Fruit fly (Drosophila melanogaster) whole organism, adult: ENCODE measurements around the gene dx.

Experiments
- CG14711 ChIP-seq: fragments of 200-800 bp; sonication (Bioruptor generic); optimal IDR thresholded peaks from 2 replicates; lab custom pipeline; 2018; ENCODE audit warnings: missing biosample characterization, mild to moderate bottlenecking, missing genetic modification characterization, moderate library complexity
- CG1620 ChIP-seq: fragments of 200-800 bp; sonication (Bioruptor generic); optimal IDR thresholded peaks from 2 replicates; lab custom pipeline; 2016; ENCODE audit warnings: missing biosample characterization, missing genetic modification characterization
- CG33017 ChIP-seq: fragments of 200-800 bp; sonication (Bioruptor generic); optimal IDR thresholded peaks from 2 replicates; lab custom pipeline; 2018; ENCODE audit warnings: missing biosample characterization, mild to moderate bottlenecking, missing genetic modification characterization, moderate library complexity
- bab1 ChIP-seq: fragments of 200-800 bp; sonication (Bioruptor generic); optimal IDR thresholded peaks from 3 replicates; lab custom pipeline; 2019; ENCODE audit warnings: missing biosample characterization, mild to moderate bottlenecking, missing genetic modification characterization, moderate library complexity
- cnc ChIP-seq, 2 experiments: fragments of >200 bp; optimal IDR thresholded peaks; 2 replicates each; lab custom pipeline; 2017
- kay ChIP-seq: fragments of 200-800 bp; sonication (Bioruptor generic); peaks from one replicate; lab custom pipeline; 2016; ENCODE audit warnings: missing biosample characterization, missing genetic modification characterization, borderline replicate concordance

DNA sequence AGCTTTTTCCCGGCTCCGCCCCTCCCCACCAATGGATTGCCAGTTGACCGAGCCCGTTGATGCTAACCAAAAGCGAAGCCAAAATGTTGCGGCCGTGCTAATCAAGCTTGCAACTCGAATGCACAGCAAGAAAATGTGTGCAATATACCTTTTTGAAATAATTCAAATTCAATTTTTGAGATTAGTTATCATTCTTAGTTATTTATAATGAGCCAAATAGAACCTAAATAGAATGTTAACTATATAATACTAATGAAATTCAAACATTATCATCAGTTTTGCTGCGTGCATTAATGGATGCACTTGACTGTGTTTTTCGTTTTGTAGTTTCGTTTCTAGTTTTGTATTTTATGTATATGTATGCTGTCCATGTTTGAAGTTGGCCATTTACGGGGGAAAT is 8.5 kb downstream of the dx start:
- TF ChIP-seq cnc (optimal IDR thresholded peaks at IDR 0.05; lab: Kevin White, UChicago), result no peak
- no peak for TF ChIP-seq kay (GFP tag; lab: Kevin White, UChicago)
- peak; percentile 41 for TF ChIP-seq bab1 (GFP tag; lab: Kevin White, UChicago)
- no peak for TF ChIP-seq CG33017
- TF ChIP-seq CG1620, result no peak
- no peak for TF ChIP-seq CG14711 (tag; lab: Kevin White, UChicago)
